Fruit fly (Drosophila melanogaster): ENCODE measurements around the gene Top2.

DNA sequence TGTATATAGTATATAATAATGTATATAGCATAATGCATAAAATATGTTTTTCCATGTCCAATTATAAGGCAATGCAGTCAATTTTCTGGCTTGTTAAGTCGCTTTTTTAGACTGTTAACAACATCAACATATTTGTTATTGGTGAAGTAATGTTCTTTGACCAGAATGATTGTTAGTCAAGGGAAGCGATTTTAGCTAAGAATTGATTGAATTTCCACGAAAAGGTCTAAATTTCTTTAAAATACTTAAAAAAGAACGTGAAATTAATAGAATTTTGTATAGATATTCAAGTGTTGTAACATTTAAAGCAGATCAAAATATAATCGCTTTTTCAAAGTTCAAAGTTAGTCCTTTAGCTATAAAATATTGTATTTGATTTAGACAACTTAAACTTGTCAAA, 10.1 kb upstream of the Top2 start:
- no peak for TF ChIP-seq Hr78 (GFP tag; optimal IDR thresholded peaks at IDR 0.05)
- no peak for TF ChIP-seq usp (GFP tag; optimal IDR thresholded peaks at IDR 0.05)
- no peak for TF ChIP-seq Dfd (GFP tag; optimal IDR thresholded peaks at IDR 0.05)
- no peak for TF ChIP-seq OdsH (GFP tag; optimal IDR thresholded peaks at IDR 0.05)
- TF ChIP-seq fru (GFP tag; optimal IDR thresholded peaks at IDR 0.05) = no peak

All from whole organism, wandering third instar larva.